Worm (Caenorhabditis elegans) whole organism, L4/young adult: ENCODE results near the gene Y39B6A.37.

Experiments used
- W03F9.2 ChIP-seq: fragments of 150-350 bp; optimal IDR thresholded peaks from 2 replicates; lab custom pipeline; 2014; ENCODE audit warnings: missing biosample characterization, missing genetic modification characterization
- dao-5 ChIP-seq: sonication (generic microtip); optimal IDR thresholded peaks from 2 replicates; lab custom pipeline; 2016; ENCODE audit warnings: missing genotype, missing genetic modification characterization, moderate library complexity, missing compliant biosample characterization
- him-1 ChIP-seq: sonication (generic microtip); optimal IDR thresholded peaks from 2 replicates; lab custom pipeline; 2016; ENCODE audit warnings: missing genotype, missing genetic modification reagents, missing genetic modification characterization, missing compliant biosample characterization

DNA sequence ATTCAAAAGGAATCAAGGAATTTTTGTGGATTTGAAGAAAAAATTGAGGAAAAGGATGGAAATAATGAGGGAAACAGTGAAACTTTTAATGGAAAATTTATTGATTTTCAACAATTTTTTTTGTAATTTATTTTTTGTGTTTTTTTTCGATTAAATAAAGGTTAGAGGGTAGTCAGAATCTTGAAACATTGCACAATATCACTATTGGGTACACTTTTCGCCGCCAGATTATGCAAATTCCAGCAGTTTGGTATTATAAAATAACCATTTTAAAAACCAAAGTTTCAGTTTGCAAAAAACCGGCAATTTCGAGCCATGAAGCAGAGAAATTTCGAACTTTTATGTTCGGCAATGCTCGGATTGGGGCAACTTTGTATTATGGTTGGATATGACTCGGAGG lies 40.8 kb downstream of the Y39B6A.37 start, which contains the start of gene Y39B6A.27:
- TF ChIP-seq him-1 (tag; lab: Kevin White, UChicago) (no peak), W03F9.2 (tag; lab: Kevin White, UChicago) (no peak), dao-5 (tag; lab: Kevin White, UChicago) (no peak)
